Worm (Caenorhabditis elegans): ENCODE data around the gene K10H10.6.

DNA sequence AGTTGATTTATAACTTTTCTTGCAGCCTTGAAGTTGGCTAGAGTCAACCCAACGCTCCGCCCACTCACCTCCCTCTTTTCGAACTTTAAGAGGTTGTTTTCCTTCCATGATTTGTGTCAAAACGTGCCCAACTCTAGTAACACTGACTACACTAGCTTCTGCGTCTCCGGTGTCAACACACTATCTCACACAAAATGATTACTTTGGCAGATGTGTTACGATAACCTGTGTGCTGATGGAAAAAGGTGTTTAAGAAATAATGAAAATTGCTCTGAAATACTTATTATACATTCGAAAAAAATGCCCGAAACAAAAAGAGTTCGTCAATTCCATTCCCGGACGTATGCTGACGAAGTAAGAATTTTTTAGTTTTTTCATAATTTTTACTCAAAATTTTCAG is at the start of gene K10H10.6:
- no peak for TF ChIP-seq him-1 (tag; optimal IDR thresholded peaks at IDR 0.05)
- no peak for TF ChIP-seq dao-5 (tag; optimal IDR thresholded peaks at IDR 0.05)
